Fruit fly (Drosophila melanogaster): ENCODE data around the gene CG42591.

dm6 chr3L:8063214-8064156 is 6.3 kb downstream of the CG42591 start, which contains the start of gene Sarm:
- peak; percentile 43 for TF ChIP-seq CG1620 (GFP tag; optimal IDR thresholded peaks at IDR 0.05)
- TF ChIP-seq CG14711 (tag; optimal IDR thresholded peaks at IDR 0.05) = peak; percentile 17

All from whole organism, adult.